Worm (Caenorhabditis elegans) whole organism, young adult: ENCODE measurements around the gene F53A9.8.

Source experiments
- B0261.1 ChIP-seq: sonication (generic microtip); optimal IDR thresholded peaks from 2 replicates; lab custom pipeline; 2016; ENCODE audit warnings: mild to moderate bottlenecking, missing genetic modification characterization, moderate library complexity, missing compliant biosample characterization
- F49E8.2 ChIP-seq: sonication (generic microtip); optimal IDR thresholded peaks from 3 replicates; lab custom pipeline; 2017; ENCODE audit warnings: missing genetic modification characterization, mild to moderate bottlenecking, missing compliant biosample characterization, antibody characterized with exemption, moderate library complexity; ENCODE audit not compliant: insufficient read depth
- K12H6.12 ChIP-seq: fragments of 200-800 bp; sonication (Bioruptor generic); optimal IDR thresholded peaks from 2 replicates; lab custom pipeline; 2018; ENCODE audit warnings: mild to moderate bottlenecking, missing genetic modification characterization, missing compliant biosample characterization
- T26A5.8 ChIP-seq: sonication (generic microtip); optimal IDR thresholded peaks from 2 replicates; lab custom pipeline; 2016; ENCODE audit warnings: missing genetic modification characterization, missing compliant biosample characterization
- Y56A3A.18 ChIP-seq: fragments of 200-800 bp; sonication (Bioruptor generic); IDR thresholded peaks from 2 replicates; pipeline ENCODE4 v1.3.6; 2022; ENCODE audit warnings: missing genetic modification reagents, missing genetic modification characterization, missing compliant biosample characterization
- atf-7 ChIP-seq: sonication (generic microtip); optimal IDR thresholded peaks from 2 replicates; lab custom pipeline; 2017; ENCODE audit warnings: mild to moderate bottlenecking, missing genetic modification characterization, missing compliant biosample characterization
- attf-5 ChIP-seq: fragments of 200-800 bp; sonication (Bioruptor generic); optimal IDR thresholded peaks from 2 replicates; lab custom pipeline; 2018; ENCODE audit warnings: mild to moderate bottlenecking, missing genetic modification characterization, missing compliant biosample characterization
- cebp-1 ChIP-seq, 2 experiments: fragments of 200-800 bp in 1 of 2; sonication (Bioruptor generic) in 1 of 2; sonication (generic microtip) in 1 of 2; IDR thresholded peaks in 1 of 2; optimal IDR thresholded peaks in 1 of 2; 2 replicates each; pipeline versions ENCODE4 v1.3.6 to Lab custom; 2017 to 2022; ENCODE audit warnings: missing compliant biosample characterization in 2 of 2, missing genetic modification characterization in 2 of 2, mild to moderate bottlenecking in 1 of 2, missing genetic modification reagents in 1 of 2, moderate library complexity in 1 of 2
- ceh-40 ChIP-seq: fragments of 200-800 bp; sonication (Bioruptor generic); IDR thresholded peaks from 2 replicates; pipeline ENCODE4 v1.3.6; 2022; ENCODE audit warnings: missing genetic modification characterization, missing compliant biosample characterization
- ceh-79 ChIP-seq: sonication (generic microtip); optimal IDR thresholded peaks from 2 replicates; lab custom pipeline; 2017; ENCODE audit warnings: mild to moderate bottlenecking, missing genetic modification characterization, missing compliant biosample characterization
- ceh-91 ChIP-seq: fragments of 200-800 bp; sonication (Bioruptor generic); IDR thresholded peaks from 2 replicates; pipeline ENCODE4 v1.3.6; 2022; ENCODE audit warnings: missing genetic modification reagents, missing genetic modification characterization, missing compliant biosample characterization
- chd-7 ChIP-seq: sonication (generic microtip); optimal IDR thresholded peaks from 2 replicates; lab custom pipeline; 2016; ENCODE audit warnings: mild to moderate bottlenecking, missing genetic modification characterization, moderate library complexity, missing compliant biosample characterization
- die-1 ChIP-seq: sonication (generic microtip); optimal IDR thresholded peaks from 2 replicates; lab custom pipeline; 2016; ENCODE audit warnings: missing genotype, mild to moderate bottlenecking, missing genetic modification characterization, missing compliant biosample characterization
- egl-18 ChIP-seq: fragments of 200-800 bp; sonication (Bioruptor generic); IDR thresholded peaks from 2 replicates; pipeline ENCODE4 v1.3.6; 2022; ENCODE audit warnings: missing genetic modification reagents, missing genetic modification characterization, missing compliant biosample characterization
- egl-44 ChIP-seq: fragments of 200-800 bp; sonication (Bioruptor generic); IDR thresholded peaks from 2 replicates; pipeline ENCODE4 v1.3.6; 2022; ENCODE audit warnings: missing genetic modification reagents, missing genetic modification characterization, missing compliant biosample characterization
- ekl-4 ChIP-seq: fragments of 200-800 bp; sonication (Bioruptor generic); IDR thresholded peaks from 2 replicates; pipeline ENCODE4 v1.3.6; 2022; ENCODE audit warnings: missing genetic modification reagents, missing genetic modification characterization, missing compliant biosample characterization
- ets-4 ChIP-seq: fragments of 200-800 bp; sonication (Bioruptor generic); optimal IDR thresholded peaks from 2 replicates; lab custom pipeline; 2018; ENCODE audit warnings: mild to moderate bottlenecking, missing genetic modification characterization, missing compliant biosample characterization
- gei-17 ChIP-seq: fragments of 200-800 bp; sonication (Bioruptor generic); optimal IDR thresholded peaks from 2 replicates; lab custom pipeline; 2018; ENCODE audit warnings: mild to moderate bottlenecking, missing genetic modification characterization, missing compliant biosample characterization
- him-1 ChIP-seq: sonication (generic microtip); optimal IDR thresholded peaks from 2 replicates; lab custom pipeline; 2016; ENCODE audit warnings: missing genotype, missing genetic modification reagents, missing genetic modification characterization, missing compliant biosample characterization
- hmg-1.2 ChIP-seq: fragments of 200-800 bp; sonication (Bioruptor generic); IDR thresholded peaks from 2 replicates; pipeline ENCODE4 v1.3.6; 2022; ENCODE audit warnings: missing genetic modification reagents, missing genetic modification characterization, missing compliant biosample characterization
- hsf-1 ChIP-seq: fragments of 200-800 bp; sonication (Bioruptor generic); IDR thresholded peaks from 2 replicates; pipeline ENCODE4 v1.3.6; 2022; ENCODE audit warnings: missing genetic modification reagents, missing genetic modification characterization, missing compliant biosample characterization
- lag-1 ChIP-seq: fragments of 200-800 bp; sonication (Bioruptor generic); IDR thresholded peaks from 2 replicates; pipeline ENCODE4 v1.3.6; 2022; ENCODE audit warnings: missing genetic modification reagents, missing genetic modification characterization, missing compliant biosample characterization
- let-526 ChIP-seq: fragments of 200-800 bp; sonication (Bioruptor generic); IDR thresholded peaks from 2 replicates; pipeline ENCODE4 v1.3.6; 2022; ENCODE audit warnings: missing genetic modification reagents, missing genetic modification characterization, missing compliant biosample characterization
- lin-26 ChIP-seq: fragments of 200-800 bp; sonication (Bioruptor generic); IDR thresholded peaks from 2 replicates; pipeline ENCODE4 v1.3.6; 2022; ENCODE audit warnings: missing genetic modification reagents, missing genetic modification characterization, missing compliant biosample characterization
- lin-35 ChIP-seq, 3 experiments: fragments of 150-350 bp in 2 of 3; sonication (generic microtip) in 1 of 3; optimal IDR thresholded peaks; 2 replicates each; lab custom pipeline; 2014 to 2018; ENCODE audit warnings: missing biosample characterization in 3 of 3, missing genetic modification characterization in 3 of 3, missing genetic modification reagents in 3 of 3
- lin-40 ChIP-seq: sonication (generic microtip); optimal IDR thresholded peaks from 2 replicates; lab custom pipeline; 2016; ENCODE audit warnings: missing genetic modification characterization, mild to moderate bottlenecking, missing compliant biosample characterization, missing genotype, missing genetic modification reagents
- lsl-1 ChIP-seq: fragments of 200-800 bp; sonication (Bioruptor generic); optimal IDR thresholded peaks from 2 replicates; lab custom pipeline; 2018; ENCODE audit warnings: mild to moderate bottlenecking, missing genetic modification characterization, moderate library complexity, missing compliant biosample characterization
- lsy-27 ChIP-seq: sonication (generic microtip); optimal IDR thresholded peaks from 2 replicates; lab custom pipeline; 2017; ENCODE audit warnings: missing genetic modification characterization, mild to moderate bottlenecking, missing compliant biosample characterization, antibody characterized with exemption, missing genotype, borderline replicate concordance; ENCODE audit not compliant: insufficient read depth
- madf-3 ChIP-seq: fragments of 200-800 bp; sonication (Bioruptor generic); IDR thresholded peaks from 2 replicates; pipeline ENCODE4 v1.3.6; 2022; ENCODE audit warnings: missing genetic modification reagents, missing genetic modification characterization, missing compliant biosample characterization
- madf-8 ChIP-seq: fragments of 200-800 bp; sonication (Bioruptor generic); conservative IDR thresholded peaks from 2 replicates; pipeline ENCODE4 v1.3.6; 2022; ENCODE audit warnings: missing genetic modification reagents, missing genetic modification characterization, missing compliant biosample characterization
- mes-4 ChIP-seq: sonication (generic microtip); optimal IDR thresholded peaks from 2 replicates; lab custom pipeline; 2016; ENCODE audit warnings: missing genotype, missing genetic modification characterization, missing compliant biosample characterization
- nfya-1 ChIP-seq: sonication (generic microtip); optimal IDR thresholded peaks from 2 replicates; lab custom pipeline; 2017; ENCODE audit warnings: antibody characterized with exemption, missing compliant biosample characterization, missing genetic modification characterization, borderline replicate concordance; ENCODE audit not compliant: insufficient read depth
- nhr-120 ChIP-seq: fragments of 200-800 bp; sonication (Bioruptor generic); IDR thresholded peaks from 2 replicates; pipeline ENCODE4 v1.3.6; 2022; ENCODE audit warnings: missing genetic modification characterization, missing compliant biosample characterization
- nhr-80 ChIP-seq: sonication (generic microtip); optimal IDR thresholded peaks from 2 replicates; lab custom pipeline; 2016; ENCODE audit warnings: missing genetic modification characterization, missing compliant biosample characterization
- sea-2 ChIP-seq: fragments of 200-800 bp; sonication (Bioruptor generic); IDR thresholded peaks from 2 replicates; pipeline ENCODE4 v1.3.6; 2022; ENCODE audit warnings: missing genetic modification characterization, missing compliant biosample characterization
- snpc-1.3 ChIP-seq: sonication (generic microtip); optimal IDR thresholded peaks from 2 replicates; lab custom pipeline; 2017; ENCODE audit warnings: missing genetic modification characterization, mild to moderate bottlenecking, missing compliant biosample characterization, antibody characterized with exemption, moderate library complexity, missing genotype, missing genetic modification reagents; ENCODE audit not compliant: insufficient read depth
- somi-1 ChIP-seq: fragments of 200-800 bp; sonication (Bioruptor generic); optimal IDR thresholded peaks from 2 replicates; lab custom pipeline; 2018; ENCODE audit warnings: mild to moderate bottlenecking, missing genetic modification characterization, missing compliant biosample characterization
- unc-62 ChIP-seq: fragments of 150-350 bp; optimal IDR thresholded peaks from 2 replicates; lab custom pipeline; 2014; ENCODE audit warnings: missing biosample characterization, missing genetic modification reagents, missing genetic modification characterization
- ztf-18 ChIP-seq: sonication (generic microtip); optimal IDR thresholded peaks from 2 replicates; lab custom pipeline; 2016; ENCODE audit warnings: missing genotype, mild to moderate bottlenecking, missing genetic modification characterization, missing compliant biosample characterization
- ztf-25 ChIP-seq: fragments of 200-800 bp; sonication (Bioruptor generic); IDR thresholded peaks from 2 replicates; pipeline ENCODE4 v1.3.6; 2022; ENCODE audit warnings: missing genetic modification reagents, missing genetic modification characterization, missing compliant biosample characterization
- ztf-26 ChIP-seq: sonication (generic microtip); optimal IDR thresholded peaks from 2 replicates; lab custom pipeline; 2017; ENCODE audit warnings: missing genetic modification characterization, missing compliant biosample characterization

The F53A9.8 gene

ce11 chrX:8677873-8678272, 40.8 kb downstream of the F53A9.8 start:
- TF ChIP-seq lin-35 (GFP tag; optimal IDR thresholded peaks at IDR 0.05; lab: Kevin White, UChicago) (no peak), gei-17 (GFP tag; lab: Kevin White, UChicago) (no peak), snpc-1.3 (tag; lab: Kevin White, UChicago) (no peak), madf-8 (GFP tag; lab: Robert Waterston, UW) (no peak), nhr-80 (no peak)

DNA sequence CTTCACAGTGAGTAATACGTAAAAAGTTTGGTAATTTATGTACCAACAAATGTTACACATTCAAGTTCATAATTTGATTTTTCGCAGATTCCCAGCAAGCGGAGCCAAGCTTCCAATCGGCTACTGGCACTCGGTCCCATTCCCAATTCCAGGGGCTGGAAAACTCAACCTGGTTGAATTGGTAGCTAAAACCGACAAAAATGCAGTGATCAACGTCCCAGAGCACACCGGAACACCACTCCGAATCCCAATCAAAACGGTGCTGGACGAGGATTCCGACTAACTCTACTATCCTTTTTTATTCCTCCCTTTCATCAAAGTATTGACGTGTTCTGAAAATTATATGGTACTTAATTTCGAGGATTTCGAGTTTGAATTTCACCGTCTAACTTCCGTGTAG, 41.4 kb downstream of the F53A9.8 start:
- TF ChIP-seq madf-3 (GFP tag; lab: Robert Waterston, UW) (no peak), lag-1 (GFP tag; lab: Robert Waterston, UW) (no peak), lsy-27 (tag; lab: Kevin White, UChicago) (no peak), somi-1 (GFP tag; lab: Kevin White, UChicago) (no peak), F49E8.2 (tag; lab: Kevin White, UChicago) (no peak), him-1 (tag; lab: Kevin White, UChicago) (no peak), B0261.1 (no peak), K12H6.12 (tag; lab: Kevin White, UChicago) (no peak), lin-26 (no peak), egl-18 (GFP tag; lab: Robert Waterston, UW) (no peak), mes-4 (tag; lab: Kevin White, UChicago) (no peak)
- TF ChIP-seq, all 124 proteins: peak for 0

DNA sequence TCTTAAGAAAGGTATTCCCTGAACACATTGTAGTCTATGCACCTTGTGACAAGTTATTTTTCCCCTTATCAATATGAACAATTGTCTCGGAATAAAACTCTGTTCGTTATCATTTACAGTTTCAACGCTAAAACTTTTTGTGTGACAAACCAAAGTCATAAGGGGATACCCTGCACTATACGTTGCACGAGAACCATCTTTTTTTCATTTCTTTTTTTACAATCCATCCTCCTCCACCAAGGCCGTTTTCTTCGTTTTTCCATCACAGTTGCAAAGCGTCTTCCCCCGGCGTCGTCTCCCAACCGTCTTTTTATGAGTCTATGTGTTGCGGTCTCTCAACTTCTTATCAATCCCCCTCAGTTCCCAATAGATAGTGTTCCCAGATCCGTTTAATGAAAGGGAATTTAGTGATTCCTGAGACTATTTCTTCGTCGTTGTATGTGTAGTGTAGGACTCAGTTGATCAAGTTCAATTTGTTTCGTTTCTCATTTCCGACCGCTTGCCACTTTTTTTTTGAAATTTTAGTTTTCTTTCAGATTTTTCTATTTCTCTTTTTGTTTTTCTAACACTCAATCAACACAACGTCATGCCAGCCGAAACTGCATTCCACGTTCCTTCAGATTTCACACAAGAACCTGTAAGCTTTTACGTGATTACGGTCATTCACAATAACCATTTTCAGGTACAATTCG, 42.5 kb downstream of the F53A9.8 start:
- 0 out of 2 replicates have a peak, but pooled peaks have one; percentile 53 for TF ChIP-seq let-526 (GFP tag; lab: Robert Waterston, UW)
- TF ChIP-seq ztf-18 (tag; lab: Kevin White, UChicago) = no peak
- TF ChIP-seq ztf-26 = peak; percentile 73
- no peak for TF ChIP-seq lsy-27 (tag; lab: Kevin White, UChicago)
- TF ChIP-seq die-1 (tag; lab: Kevin White, UChicago) = peak; percentile 52
- no peak for TF ChIP-seq ceh-40 (GFP tag; lab: Robert Waterston, UW)
- TF ChIP-seq nhr-80 = peak; percentile 88
- peak; percentile 20 for TF ChIP-seq chd-7 (tag; lab: Kevin White, UChicago)
- TF ChIP-seq cebp-1 (GFP tag; IDR thresholded peaks at IDR 0.05; lab: Robert Waterston, UW) = no peak
- peak; percentile 52 for TF ChIP-seq cebp-1 (tag; optimal IDR thresholded peaks at IDR 0.05; lab: Kevin White, UChicago)
- TF ChIP-seq somi-1 (GFP tag; lab: Kevin White, UChicago) = peak; percentile 64
- peak; percentile 34; the same call in 1 of the 2 replicates for TF ChIP-seq lin-26
- TF ChIP-seq attf-5 (GFP tag; lab: Kevin White, UChicago) = no peak
- TF ChIP-seq egl-44 (GFP tag; lab: Robert Waterston, UW) = 0 out of 2 replicates have a peak, but pooled peaks have one; percentile 48
- TF ChIP-seq atf-7 (tag; lab: Kevin White, UChicago) = peak; percentile 31
- no peak for TF ChIP-seq ztf-25 (GFP tag; lab: Robert Waterston, UW)
- peak; percentile 64 for TF ChIP-seq lin-40 (tag; lab: Kevin White, UChicago)
- no peak for TF ChIP-seq ceh-91 (GFP tag; lab: Robert Waterston, UW)
- TF ChIP-seq ets-4 (GFP tag; lab: Kevin White, UChicago) = no peak
- TF ChIP-seq sea-2 (GFP tag; lab: Robert Waterston, UW) = no peak

- TF ChIP-seq hmg-1.2 (GFP tag; lab: Robert Waterston, UW) (no peak), unc-62 (GFP tag; lab: Kevin White, UChicago) (no peak), hsf-1 (no peak), nfya-1 (no peak), nhr-120 (no peak), lsl-1 (GFP tag; lab: Kevin White, UChicago) (no peak), lsy-27 (tag; lab: Kevin White, UChicago) (no peak), B0261.1 (no peak), ekl-4 (no peak), Y56A3A.18 (GFP tag; lab: Robert Waterston, UW) (no peak), ceh-79 (tag; lab: Kevin White, UChicago) (no peak), T26A5.8 (tag; lab: Kevin White, UChicago) (no peak)
Observed at ce11 chrX:8675151-8675550, 43.6 kb downstream of the F53A9.8 start.
